Worm (Caenorhabditis elegans) whole organism, mixed stage, embryonic: ENCODE measurements around the gene rad-23.

Experiments used
- elt-1 ChIP-seq: sonication (generic microtip); optimal IDR thresholded peaks from 2 replicates; lab custom pipeline; 2017; ENCODE audit warnings: missing genetic modification characterization, mild to moderate bottlenecking, missing compliant biosample characterization, antibody characterized with exemption, moderate library complexity, borderline replicate concordance; ENCODE audit not compliant: insufficient read depth
- nhr-12 ChIP-seq: fragments of 150-350 bp; optimal IDR thresholded peaks from 2 replicates; lab custom pipeline; 2014; ENCODE audit warnings: missing biosample characterization, missing genetic modification characterization
- nhr-237 ChIP-seq: fragments of 150-350 bp; optimal IDR thresholded peaks from 2 replicates; lab custom pipeline; 2014; ENCODE audit warnings: missing biosample characterization, missing genetic modification characterization
- pha-4 ChIP-seq: fragments of 150-350 bp; optimal IDR thresholded peaks from 2 replicates; lab custom pipeline; 2018; ENCODE audit warnings: missing biosample characterization, missing genetic modification reagents, missing genetic modification characterization

ce11 chrII:11645383-11645782 lies 7.1 kb downstream of the rad-23 start:
- no peak for TF ChIP-seq pha-4 (tag; lab: Kevin White, UChicago)
- TF ChIP-seq nhr-237 (tag; lab: Kevin White, UChicago): no peak
- TF ChIP-seq nhr-12 (tag; lab: Kevin White, UChicago): no peak
- TF ChIP-seq elt-1 (tag; lab: Kevin White, UChicago): no peak
